Worm (Caenorhabditis elegans) whole organism, L2 larva: ENCODE data around the gene him-10.

Experiments
- alr-1 ChIP-seq: fragments of 150-350 bp; optimal IDR thresholded peaks from 2 replicates; lab custom pipeline; 2014; ENCODE audit warnings: missing biosample characterization, missing genetic modification characterization
- egl-27 ChIP-seq: sonication (generic microtip); optimal IDR thresholded peaks from 3 replicates; lab custom pipeline; 2017; ENCODE audit warnings: missing biosample characterization, missing genetic modification reagents, missing genetic modification characterization
- lin-11 ChIP-seq: fragments of 150-350 bp; sonication (generic microtip); optimal IDR thresholded peaks from 2 replicates; lab custom pipeline; 2014; ENCODE audit warnings: missing biosample characterization, missing genetic modification characterization, inconsistent platforms, mixed read lengths
- lin-39 ChIP-seq: fragments of 150-350 bp; optimal IDR thresholded peaks from 2 replicates; lab custom pipeline; 2014; ENCODE audit warnings: missing biosample characterization, missing genetic modification reagents, missing genetic modification characterization
- mdl-1 ChIP-seq, 2 experiments: fragments of 150-350 bp in 1 of 2; sonication (generic microtip) in 1 of 2; optimal IDR thresholded peaks; 2 replicates each; lab custom pipeline; 2017; ENCODE audit warnings: missing biosample characterization in 2 of 2, missing genetic modification characterization in 2 of 2
- nhr-10 ChIP-seq: sonication (generic microtip); optimal IDR thresholded peaks from 2 replicates; lab custom pipeline; 2017; ENCODE audit warnings: missing biosample characterization, missing genetic modification characterization
- nhr-11 ChIP-seq: fragments of 150-350 bp; optimal IDR thresholded peaks from 2 replicates; lab custom pipeline; 2014; ENCODE audit warnings: missing biosample characterization, missing genetic modification characterization
- nhr-25 ChIP-seq: fragments of 150-350 bp; sonication (generic microtip); optimal IDR thresholded peaks from 3 replicates; lab custom pipeline; 2014; ENCODE audit warnings: missing biosample characterization, missing genetic modification characterization
- nhr-77 ChIP-seq: fragments of 150-350 bp; optimal IDR thresholded peaks from 2 replicates; lab custom pipeline; 2014; ENCODE audit warnings: missing biosample characterization, missing genetic modification characterization
- sma-9 ChIP-seq, 2 experiments: fragments of 150-350 bp in 1 of 2; sonication (generic microtip) in 1 of 2; optimal IDR thresholded peaks; 2 replicates each; lab custom pipeline; 2014 to 2016; ENCODE audit warnings: missing genetic modification characterization in 2 of 2, mild to moderate bottlenecking in 1 of 2, missing biosample characterization in 1 of 2, missing compliant biosample characterization in 1 of 2, missing genetic modification reagents in 1 of 2, moderate library complexity in 1 of 2
- unc-39 ChIP-seq: fragments of 150-350 bp; optimal IDR thresholded peaks from 2 replicates; lab custom pipeline; 2014; ENCODE audit warnings: missing biosample characterization, missing genetic modification characterization
- zag-1 ChIP-seq: fragments of 150-350 bp; optimal IDR thresholded peaks from 2 replicates; lab custom pipeline; 2014; ENCODE audit warnings: missing biosample characterization, missing genetic modification characterization

- TF ChIP-seq lin-11 (tag; lab: Kevin White, UChicago) (no peak), nhr-77 (tag; lab: Kevin White, UChicago) (no peak), unc-39 (tag; lab: Kevin White, UChicago) (no peak), nhr-25 (no peak), sma-9 (GFP tag; optimal IDR thresholded peaks at IDR 0.05; lab: Kevin White, UChicago) (no peak), sma-9 (tag; optimal IDR thresholded peaks at IDR 0.05; lab: Kevin White, UChicago) (no peak), alr-1 (tag; lab: Kevin White, UChicago) (no peak), nhr-10 (no peak), mdl-1 (tag; optimal IDR thresholded peaks at IDR 0.05; lab: Kevin White, UChicago) (no peak), lin-39 (tag; lab: Kevin White, UChicago) (no peak), zag-1 (tag; lab: Kevin White, UChicago) (no peak), egl-27 (tag; lab: Kevin White, UChicago) (no peak), nhr-11 (tag; lab: Kevin White, UChicago) (no peak)
Measured at ce11 chrIII:5822816-5823215, 19.8 kb downstream of the him-10 start.
